Worm (Caenorhabditis elegans): Measurements from ENCODE around the gene C11E4.8.

DNA sequence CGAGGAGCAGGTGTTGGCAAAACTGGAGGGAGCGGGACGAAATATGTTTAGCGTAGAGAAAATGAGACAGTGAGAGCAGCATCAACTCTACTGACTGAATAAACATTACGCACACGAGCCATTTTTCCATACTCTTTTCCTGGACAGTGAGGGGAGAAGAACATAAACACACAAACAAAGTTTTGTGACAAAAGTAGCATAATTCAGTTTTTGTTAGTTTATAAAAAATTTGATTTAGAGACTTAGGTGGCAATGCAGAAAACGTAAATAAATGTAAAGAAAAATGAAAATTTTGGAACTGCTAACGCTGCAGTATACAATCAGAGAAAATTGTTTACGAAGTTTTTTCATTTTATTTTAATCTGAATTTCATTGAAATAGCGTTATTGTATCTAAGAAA, 53.0 kb downstream of the C11E4.8 start:
- no peak for TF ChIP-seq aly-1 (tag; optimal IDR thresholded peaks at IDR 0.05)
- no peak for TF ChIP-seq ama-1 (optimal IDR thresholded peaks at IDR 0.05)

All from whole organism, early embryonic.